In the genomic region with DNA sequence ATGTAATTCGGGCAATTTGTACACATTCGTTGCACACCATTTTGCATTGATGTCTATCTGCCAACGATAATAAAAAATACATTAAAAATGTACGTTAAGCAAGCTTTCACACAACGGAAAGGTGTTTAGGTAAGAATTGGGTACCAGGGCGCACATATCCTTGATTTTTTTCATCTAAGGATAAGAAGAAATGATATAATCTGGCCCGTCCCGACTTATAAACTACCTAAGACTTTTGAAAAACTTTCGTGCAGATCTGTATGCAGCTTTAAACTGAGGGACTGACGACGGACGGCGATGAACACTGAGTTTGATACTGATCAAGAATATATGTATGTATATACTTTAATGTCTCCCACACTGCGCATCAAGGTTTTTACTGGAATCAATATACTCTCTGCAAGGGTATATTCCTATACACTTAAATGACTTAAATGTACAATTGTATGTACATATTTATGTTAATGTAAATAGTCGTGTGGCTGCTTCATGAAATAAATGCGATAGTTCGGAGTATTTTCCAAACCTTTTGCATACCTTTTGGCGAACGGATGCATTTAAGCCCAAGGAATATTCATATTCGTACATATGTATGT, we compare ENCODE assay signal across 1 fruit fly cellular context.
A peak's percentile ranks its signal among the peaks of the same experiment; 100 is the strongest.
TF ChIP-seq lines count a peak whose summit lies in the region.

A gene (minus strand): TSS at position 51 of the 596 bp plus-strand sequence.

TF ChIP-seq in whole organism, embryonic, 481 proteins besides CTCF, POLR2A, EP300 and RAD21 (continued from another document):
- TF ChIP-seq chinmo (GFP tag; IDR thresholded peaks at IDR 0.05; lab: Robert Waterston, UW; ENCODE audit: partially characterized antibody) (0 out of 4 replicates have a peak, but pooled peaks have one; percentile 14), pita (GFP tag; optimal IDR thresholded peaks at IDR 0.05; lab: Kevin White, UChicago) (no peak), mld (GFP tag; IDR thresholded peaks at IDR 0.05; lab: Robert Waterston, UW; ENCODE audit: partially characterized antibody) (no peak), CrebB (tag; optimal IDR thresholded peaks at IDR 0.05; lab: Kevin White, UChicago) (no peak), ken (GFP tag; IDR thresholded peaks at IDR 0.05; lab: Robert Waterston, UW) (no peak), Chrac-16 (GFP tag; optimal IDR thresholded peaks at IDR 0.05; lab: Kevin White, UChicago) (no peak), eyg (GFP tag; optimal IDR thresholded peaks at IDR 0.05; lab: Kevin White, UChicago) (no peak), D19A (tag; optimal IDR thresholded peaks at IDR 0.05; lab: Kevin White, UChicago) (peak; percentile 85), CG4360 (GFP tag; IDR thresholded peaks at IDR 0.05; lab: Robert Waterston, UW) (no peak), CG2875 (GFP tag; optimal IDR thresholded peaks at IDR 0.05; lab: Kevin White, UChicago) (no peak), CG15269 (tag; optimal IDR thresholded peaks at IDR 0.05; lab: Kevin White, UChicago) (no peak), her (GFP tag; optimal IDR thresholded peaks at IDR 0.05; lab: Kevin White, UChicago) (no peak), B-H1 (GFP tag; IDR thresholded peaks at IDR 0.05; lab: Robert Waterston, UW) (no peak), Ada2b (GFP tag; IDR thresholded peaks at IDR 0.05; lab: Robert Waterston, UW) (no peak), CkIIα-i1 (GFP tag; IDR thresholded peaks at IDR 0.05; lab: Robert Waterston, UW) (no peak), h (optimal IDR thresholded peaks at IDR 0.05; lab: Kevin White, UChicago) (no peak), PHDP (tag; optimal IDR thresholded peaks at IDR 0.05; lab: Kevin White, UChicago) (no peak), CG1832 (GFP tag; optimal IDR thresholded peaks at IDR 0.05; lab: Kevin White, UChicago) (no peak), repo (GFP tag; optimal IDR thresholded peaks at IDR 0.05; lab: Kevin White, UChicago) (no peak), jumu (GFP tag; optimal IDR thresholded peaks at IDR 0.05; lab: Kevin White, UChicago) (no peak), CG8290 (GFP tag; optimal IDR thresholded peaks at IDR 0.05; lab: Kevin White, UChicago) (no peak), CG8290 (tag; optimal IDR thresholded peaks at IDR 0.05; lab: Kevin White, UChicago) (peak in 1 of 2 experiments; percentile 15), ranshi (GFP tag; IDR thresholded peaks at IDR 0.05; lab: Robert Waterston, UW) (no peak), CG14667 (GFP tag; IDR thresholded peaks at IDR 0.05; lab: Robert Waterston, UW) (no peak), CG1603 (tag; optimal IDR thresholded peaks at IDR 0.05; lab: Kevin White, UChicago) (no peak), dan (GFP tag; IDR thresholded peaks at IDR 0.05; lab: Robert Waterston, UW) (no peak), CG11504 (tag; optimal IDR thresholded peaks at IDR 0.05; lab: Kevin White, UChicago) (no peak), Dll (GFP tag; IDR thresholded peaks at IDR 0.05; lab: Robert Waterston, UW; ENCODE audit: partially characterized antibody) (0 out of 4 replicates have a peak, but pooled peaks have one; percentile 24), CG9437 (GFP tag; optimal IDR thresholded peaks at IDR 0.05; lab: Kevin White, UChicago) (no peak), sna (GFP tag; IDR thresholded peaks at IDR 0.05; lab: Robert Waterston, UW; ENCODE audit: partially characterized antibody) (0 out of 2 replicates have a peak, but pooled peaks have one; percentile 18), gsb-n (tag; optimal IDR thresholded peaks at IDR 0.05; lab: Kevin White, UChicago) (no peak), btn (GFP tag; optimal IDR thresholded peaks at IDR 0.05; lab: Kevin White, UChicago) (no peak), E2f1 (GFP tag; IDR thresholded peaks at IDR 0.05; lab: Robert Waterston, UW) (no peak), sima (GFP tag; optimal IDR thresholded peaks at IDR 0.05; lab: Kevin White, UChicago) (no peak)
